Worm (Caenorhabditis elegans): Measurements from ENCODE around the gene hda-6.

The hda-6 gene

ce11 chrIV:5411120-5411519 is 47.0 kb upstream of the hda-6 start, which contains the start of gene ZK616.65:
TSS of gene ZK616.65 (minus strand) at chrIV:5411220.
- TF ChIP-seq xnd-1 (tag; optimal IDR thresholded peaks at IDR 0.05) (no peak), hsf-1 (GFP tag; IDR thresholded peaks at IDR 0.05) (no peak), nhr-90 (tag; optimal IDR thresholded peaks at IDR 0.05) (no peak), aptf-3 (GFP tag; IDR thresholded peaks at IDR 0.05) (no peak), snpc-1.1 (tag; optimal IDR thresholded peaks at IDR 0.05; ENCODE audit: insufficient read depth) (no peak), ZK185.1 (tag; optimal IDR thresholded peaks at IDR 0.05; ENCODE audit: poor library complexity, severe bottlenecking) (no peak), aptf-2 (GFP tag; conservative IDR thresholded peaks at IDR 0.05) (no peak), die-1 (tag; optimal IDR thresholded peaks at IDR 0.05) (no peak), nhr-179 (tag; optimal IDR thresholded peaks at IDR 0.05) (no peak), F52B5.7 (tag; optimal IDR thresholded peaks at IDR 0.05) (no peak), nfya-2 (GFP tag; IDR thresholded peaks at IDR 0.05) (no peak), snpc-3.4 (tag; optimal IDR thresholded peaks at IDR 0.05) (no peak), sdz-38 (tag; optimal IDR thresholded peaks at IDR 0.05) (no peak), hmg-1.2 (GFP tag; IDR thresholded peaks at IDR 0.05) (no peak)

ce11 chrIV:5409112-5409511 is 45.0 kb upstream of the hda-6 start:
- TF ChIP-seq Y95B8A.8 (GFP tag; IDR thresholded peaks at IDR 0.05): no peak
- no peak for TF ChIP-seq tbp1 (GFP tag; optimal IDR thresholded peaks at IDR 0.05)
- no peak for TF ChIP-seq lsy-27 (tag; optimal IDR thresholded peaks at IDR 0.05; ENCODE audit: borderline replicate concordance, insufficient read depth)
- TF ChIP-seq F39B2.1 (GFP tag; IDR thresholded peaks at IDR 0.05): no peak
- TF ChIP-seq egl-18 (GFP tag; IDR thresholded peaks at IDR 0.05): no peak

- TF ChIP-seq F57C9.4 (tag; optimal IDR thresholded peaks at IDR 0.05): no peak
- TF ChIP-seq attf-5 (GFP tag; optimal IDR thresholded peaks at IDR 0.05): no peak
- no peak for TF ChIP-seq ceh-40 (GFP tag; IDR thresholded peaks at IDR 0.05)
- no peak for TF ChIP-seq aptf-3 (GFP tag; IDR thresholded peaks at IDR 0.05)
- no peak for TF ChIP-seq nfyb-1 (GFP tag; IDR thresholded peaks at IDR 0.05)
- TF ChIP-seq B0019.2 (GFP tag; conservative IDR thresholded peaks at IDR 0.05): no peak
- TF ChIP-seq T26A5.8 (tag; optimal IDR thresholded peaks at IDR 0.05): no peak
- TF ChIP-seq chd-7 (tag; optimal IDR thresholded peaks at IDR 0.05): no peak
- TF ChIP-seq pha-4 (tag; optimal IDR thresholded peaks at IDR 0.05): no peak
- no peak for TF ChIP-seq hlh-12 (tag; optimal IDR thresholded peaks at IDR 0.05)
- no peak for TF ChIP-seq dox-1 (GFP tag; IDR thresholded peaks at IDR 0.05)
- TF ChIP-seq ceh-79 (tag; optimal IDR thresholded peaks at IDR 0.05): no peak
- TF ChIP-seq lag-1 (GFP tag; IDR thresholded peaks at IDR 0.05): no peak
- TF ChIP-seq lir-1 (GFP tag; conservative IDR thresholded peaks at IDR 0.05): no peak
- no peak for TF ChIP-seq hmg-20 (GFP tag; IDR thresholded peaks at IDR 0.05)
- TF ChIP-seq unc-62 (GFP tag; optimal IDR thresholded peaks at IDR 0.05): no peak
Observed at ce11 chrIV:5405345-5405744, 41.2 kb upstream of the hda-6 start, which contains the start of gene ZK616.61. TSS of gene ZK616.61 (plus strand) at chrIV:5405645.

ce11 chrIV:5400609-5401008 is 36.5 kb upstream of the hda-6 start, which contains the start of gene ZK616.1:
TSS of gene ZK616.1 (plus strand) at chrIV:5400909.
- TF ChIP-seq Y56A3A.18 (GFP tag; IDR thresholded peaks at IDR 0.05) (no peak), zim-3 (tag; optimal IDR thresholded peaks at IDR 0.05) (no peak), pha-4 (tag; optimal IDR thresholded peaks at IDR 0.05) (no peak), rec-8 (tag; optimal IDR thresholded peaks at IDR 0.05) (no peak), nfyb-1 (GFP tag; IDR thresholded peaks at IDR 0.05) (no peak), zfh-2 (GFP tag; conservative IDR thresholded peaks at IDR 0.05) (no peak), fkh-3 (tag; optimal IDR thresholded peaks at IDR 0.05) (no peak), B0019.2 (GFP tag; conservative IDR thresholded peaks at IDR 0.05) (no peak), nhr-90 (tag; optimal IDR thresholded peaks at IDR 0.05) (no peak), dox-1 (GFP tag; IDR thresholded peaks at IDR 0.05) (no peak), nhr-120 (GFP tag; IDR thresholded peaks at IDR 0.05) (no peak), lsl-1 (GFP tag; optimal IDR thresholded peaks at IDR 0.05) (no peak), snpc-1.1 (tag; optimal IDR thresholded peaks at IDR 0.05; ENCODE audit: insufficient read depth) (no peak), madf-8 (GFP tag; conservative IDR thresholded peaks at IDR 0.05) (no peak), F57C9.4 (tag; optimal IDR thresholded peaks at IDR 0.05) (no peak), dpff-1 (tag; optimal IDR thresholded peaks at IDR 0.05) (no peak), F33H1.4 (GFP tag; IDR thresholded peaks at IDR 0.05) (no peak), tbp1 (GFP tag; optimal IDR thresholded peaks at IDR 0.05) (no peak), egrh-3 (GFP tag; IDR thresholded peaks at IDR 0.05) (no peak)

All from whole organism, young adult.